Fruit fly (Drosophila melanogaster): ENCODE results near the gene Tnpo-SR.

The Tnpo-SR gene

dm6 chr2L:2757930-2758556, 1.7 kb upstream of the Tnpo-SR start:
- no peak for TF ChIP-seq CG6808 (GFP tag; optimal IDR thresholded peaks at IDR 0.05)
- TF ChIP-seq esn (GFP tag; optimal IDR thresholded peaks at IDR 0.05) = no peak
- no peak for TF ChIP-seq salr (GFP tag; optimal IDR thresholded peaks at IDR 0.05)
- TF ChIP-seq svp (GFP tag) = peak; percentile 15

dm6 chr2L:2760288-2760687, 564 bp downstream of the Tnpo-SR start:
- no peak for TF ChIP-seq CG9139 (GFP tag; optimal IDR thresholded peaks at IDR 0.05)
- no peak for TF ChIP-seq dsx (GFP tag; optimal IDR thresholded peaks at IDR 0.05; ENCODE audit: poor library complexity, severe bottlenecking)
- no peak for TF ChIP-seq fkh (GFP tag; optimal IDR thresholded peaks at IDR 0.05)
- 0 out of 3 replicates have a peak, but pooled peaks have one; percentile 5 for TF ChIP-seq eg (GFP tag; IDR thresholded peaks at IDR 0.05)
- TF ChIP-seq CG10669 (GFP tag; optimal IDR thresholded peaks at IDR 0.05) = no peak
- TF ChIP-seq esn (GFP tag; optimal IDR thresholded peaks at IDR 0.05) = no peak
- TF ChIP-seq Hr38 (GFP tag; optimal IDR thresholded peaks at IDR 0.05) = no peak

DNA sequence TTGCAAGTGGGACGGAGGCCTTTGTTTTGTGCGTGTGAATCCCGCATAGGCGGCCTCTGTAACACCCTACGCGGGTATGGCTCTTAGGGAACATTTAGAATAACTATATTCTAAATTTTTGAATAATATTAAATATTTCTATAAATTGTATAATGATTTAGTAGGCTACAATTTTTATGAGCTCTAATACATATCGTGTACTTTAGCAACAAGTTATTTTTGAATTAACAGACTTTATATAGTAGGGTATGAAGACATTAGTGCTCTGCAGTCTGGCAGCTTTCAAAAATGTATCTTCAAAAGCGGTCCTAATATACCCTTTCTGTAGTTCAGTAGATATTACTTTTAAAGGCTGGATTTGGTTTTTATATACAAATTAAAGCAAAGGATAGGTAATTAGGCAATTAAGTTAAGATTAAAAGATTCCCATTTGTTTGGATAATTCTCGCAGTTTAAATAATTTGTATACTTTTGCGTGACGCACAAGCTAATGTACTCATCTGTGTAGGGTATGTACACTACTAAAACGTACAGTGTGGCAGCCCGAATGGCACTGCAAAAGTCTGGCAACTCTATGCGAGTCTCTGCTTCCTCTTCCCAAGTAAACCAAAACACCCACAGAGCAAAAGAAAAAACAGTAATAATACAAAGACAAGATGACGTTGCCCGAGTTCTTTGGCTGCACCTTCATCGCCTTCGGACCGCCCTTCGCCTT, 6.1 kb downstream of the Tnpo-SR start, which contains the start of the genes Snx21 and aph-1:
TSS of gene Snx21 (minus strand) at position 7 of the 715 bp plus-strand sequence.
TSS of gene aph-1 (plus strand) at position 575 of the 715 bp plus-strand sequence.
- peak; percentile 82 for TF ChIP-seq CG7368 (GFP tag; optimal IDR thresholded peaks at IDR 0.05)
- peak; percentile 79 for TF ChIP-seq fd59A (GFP tag; optimal IDR thresholded peaks at IDR 0.05)
- TF ChIP-seq CG3919 (GFP tag; optimal IDR thresholded peaks at IDR 0.05) = peak; percentile 86
- peak; percentile 89 for TF ChIP-seq CG6163 (GFP tag; IDR thresholded peaks at IDR 0.05)
- peak; percentile 89 for TF ChIP-seq CG6854 (GFP tag; optimal IDR thresholded peaks at IDR 0.05)
- peak; percentile 91 for TF ChIP-seq CG32006 (GFP tag; optimal IDR thresholded peaks at IDR 0.05)
- TF ChIP-seq Sox14 (GFP tag; optimal IDR thresholded peaks at IDR 0.05) = peak; percentile 89
- peak; percentile 88 for TF ChIP-seq Met (GFP tag; optimal IDR thresholded peaks at IDR 0.05)
- peak; percentile 90 for TF ChIP-seq achi (GFP tag; optimal IDR thresholded peaks at IDR 0.05)
- TF ChIP-seq CG3032 (tag; optimal IDR thresholded peaks at IDR 0.05) = peak; percentile 89
- peak; percentile 85 for TF ChIP-seq CG6276 (GFP tag; optimal IDR thresholded peaks at IDR 0.05)
- peak; percentile 91 for TF ChIP-seq Sox102F (GFP tag; optimal IDR thresholded peaks at IDR 0.05)
- peak; percentile 72 for TF ChIP-seq vri (GFP tag; optimal IDR thresholded peaks at IDR 0.05)
- peak; percentile 81 for TF ChIP-seq CG11294 (GFP tag; IDR thresholded peaks at IDR 0.05)
- peak; percentile 81 for TF ChIP-seq spab (GFP tag; optimal IDR thresholded peaks at IDR 0.05)
- peak; percentile 88 for TF ChIP-seq Sox15 (GFP tag; optimal IDR thresholded peaks at IDR 0.05)
- TF ChIP-seq cyc (GFP tag; optimal IDR thresholded peaks at IDR 0.05) = peak; percentile 89
- peak; percentile 88 for TF ChIP-seq CG8119 (GFP tag; IDR thresholded peaks at IDR 0.05)
- TF ChIP-seq CG9139 (GFP tag; optimal IDR thresholded peaks at IDR 0.05) = peak; percentile 84
- peak; percentile 81 for TF ChIP-seq CG6792 (GFP tag; optimal IDR thresholded peaks at IDR 0.05)
- TF ChIP-seq Blimp-1 (GFP tag; optimal IDR thresholded peaks at IDR 0.05) = peak; percentile 73
- TF ChIP-seq Hr4 (GFP tag; optimal IDR thresholded peaks at IDR 0.05) = peak; percentile 91
- peak; percentile 88 for TF ChIP-seq Eip75B (GFP tag; optimal IDR thresholded peaks at IDR 0.05)
- TF ChIP-seq pdm3 (GFP tag; optimal IDR thresholded peaks at IDR 0.05) = peak; percentile 92
- TF ChIP-seq CG8632 (GFP tag; optimal IDR thresholded peaks at IDR 0.05) = peak; percentile 90
- peak; percentile 88 for TF ChIP-seq CG10669 (GFP tag; optimal IDR thresholded peaks at IDR 0.05)
- TF ChIP-seq eg (GFP tag; IDR thresholded peaks at IDR 0.05) = peak; percentile 87
- TF ChIP-seq lz (GFP tag; optimal IDR thresholded peaks at IDR 0.05) = peak; percentile 93
- TF ChIP-seq Lpt (GFP tag; optimal IDR thresholded peaks at IDR 0.05) = peak; percentile 61
- peak; percentile 82 for TF ChIP-seq Gug (GFP tag; IDR thresholded peaks at IDR 0.05)
- peak; percentile 84 for TF ChIP-seq topi (GFP tag; optimal IDR thresholded peaks at IDR 0.05)
- peak; percentile 89 for TF ChIP-seq CG10631 (GFP tag; optimal IDR thresholded peaks at IDR 0.05)
- TF ChIP-seq CG1621 (tag; optimal IDR thresholded peaks at IDR 0.05) = peak; percentile 61
- TF ChIP-seq Hr38 (GFP tag; optimal IDR thresholded peaks at IDR 0.05) = no peak
- TF ChIP-seq fkh (GFP tag; optimal IDR thresholded peaks at IDR 0.05) = peak; percentile 85
- TF ChIP-seq esn (GFP tag; optimal IDR thresholded peaks at IDR 0.05) = peak; percentile 93
- peak; percentile 92 for TF ChIP-seq svp (GFP tag)
- peak; percentile 88 to 89 for TF ChIP-seq ss (GFP tag; optimal IDR thresholded peaks at IDR 0.05)
- peak; percentile 59 to 86 for TF ChIP-seq salr (GFP tag; optimal IDR thresholded peaks at IDR 0.05)
- peak; percentile 75 for TF ChIP-seq dac (GFP tag; optimal IDR thresholded peaks at IDR 0.05)
- peak; percentile 90 for TF ChIP-seq CG15336 (GFP tag; IDR thresholded peaks at IDR 0.05)
- TF ChIP-seq CG4318 (GFP tag; optimal IDR thresholded peaks at IDR 0.05) = peak; percentile 84
